Fruit fly (Drosophila melanogaster) whole organism, wandering third instar larva: ENCODE results near the gene otu.

ENCODE experiments used
- CG32264 ChIP-seq: fragments of 200-800 bp; sonication (Bioruptor generic); optimal IDR thresholded peaks from 2 replicates; lab custom pipeline; 2016; ENCODE audit warnings: missing biosample characterization, missing genetic modification characterization
- CG9705 ChIP-seq: fragments of 200-800 bp; sonication (Bioruptor generic); optimal IDR thresholded peaks from 2 replicates; lab custom pipeline; 2018; ENCODE audit warnings: missing biosample characterization, mild to moderate bottlenecking, missing genetic modification characterization
- CrebA ChIP-seq: fragments of 200-800 bp; sonication (Bioruptor generic); optimal IDR thresholded peaks from 2 replicates; lab custom pipeline; 2016; ENCODE audit warnings: missing biosample characterization, mild to moderate bottlenecking, missing genetic modification characterization, borderline replicate concordance
- Dfd ChIP-seq: fragments of >200 bp; optimal IDR thresholded peaks from 2 replicates; lab custom pipeline; 2017; ENCODE audit warnings: missing biosample characterization, missing genetic modification characterization
- Dif ChIP-seq: fragments of 200-275, 200-300 bp; sonication (Bioruptor generic); optimal IDR thresholded peaks from 2 replicates; lab custom pipeline; 2018; ENCODE audit warnings: missing biosample characterization, missing genetic modification characterization; ENCODE audit not compliant: partially characterized antibody
- GATAd ChIP-seq: sonication (Bioruptor generic); optimal IDR thresholded peaks from 2 replicates; lab custom pipeline; 2016; ENCODE audit warnings: missing biosample characterization, missing genetic modification characterization
- HLH106 ChIP-seq: fragments of 200-800 bp; optimal IDR thresholded peaks from 3 replicates; lab custom pipeline; 2019; ENCODE audit warnings: missing biosample characterization, mild to moderate bottlenecking, missing genetic modification characterization, moderate library complexity
- Hnf4 ChIP-seq: fragments of 200-800 bp; sonication (Bioruptor generic); optimal IDR thresholded peaks from 2 replicates; lab custom pipeline; 2016; ENCODE audit warnings: missing biosample characterization, mild to moderate bottlenecking, missing genetic modification characterization
- Hr78 ChIP-seq: fragments of >200 bp; optimal IDR thresholded peaks from 2 replicates; lab custom pipeline; 2017; ENCODE audit warnings: missing biosample characterization, missing genetic modification characterization
- Hr83 ChIP-seq: fragments of 200-300 bp; sonication (Bioruptor generic); optimal IDR thresholded peaks from 2 replicates; lab custom pipeline; 2016; ENCODE audit warnings: missing biosample characterization, mild to moderate bottlenecking, missing genetic modification characterization, moderate library complexity; ENCODE audit not compliant: poor library complexity, severe bottlenecking
- Mio ChIP-seq: sonication (Bioruptor generic); optimal IDR thresholded peaks from 2 replicates; lab custom pipeline; 2016; ENCODE audit warnings: missing biosample characterization, missing genetic modification characterization
- Myc ChIP-seq: fragments of >200 bp; optimal IDR thresholded peaks from 2 replicates; lab custom pipeline; 2017
- OdsH ChIP-seq: fragments of 200-800 bp; sonication (Bioruptor generic); optimal IDR thresholded peaks from 2 replicates; lab custom pipeline; 2016; ENCODE audit warnings: missing biosample characterization, mild to moderate bottlenecking, missing genetic modification characterization
- Sp1 ChIP-seq: fragments of 200-800 bp; sonication (Bioruptor generic); optimal IDR thresholded peaks from 3 replicates; lab custom pipeline; 2019; ENCODE audit warnings: missing biosample characterization, mild to moderate bottlenecking, missing genetic modification characterization, moderate library complexity
- Vsx2 ChIP-seq: fragments of 200-300, 225-300 bp; sonication (Bioruptor generic); optimal IDR thresholded peaks from 2 replicates; lab custom pipeline; 2018; ENCODE audit warnings: missing biosample characterization, missing genetic modification characterization; ENCODE audit not compliant: partially characterized antibody
- br ChIP-seq: fragments of 200-800 bp; sonication (Bioruptor generic); optimal IDR thresholded peaks from 2 replicates; lab custom pipeline; 2016; ENCODE audit warnings: missing biosample characterization, missing genetic modification characterization
- brk ChIP-seq: fragments of 200-800 bp; sonication (Bioruptor generic); optimal IDR thresholded peaks from 2 replicates; lab custom pipeline; 2016; ENCODE audit warnings: missing biosample characterization, mild to moderate bottlenecking, missing genetic modification characterization
- dl ChIP-seq, 2 experiments: fragments of 175-275, 200-275 bp in 1 of 2; fragments of 200-275 bp in 1 of 2; sonication (Bioruptor generic); optimal IDR thresholded peaks; lab custom pipeline; 2018; ENCODE audit warnings: mild to moderate bottlenecking in 2 of 2, missing biosample characterization in 2 of 2, missing genetic modification characterization in 2 of 2, moderate library complexity in 2 of 2; ENCODE audit not compliant: partially characterized antibody in 2 of 2, insufficient read depth in 1 of 2
- dmrt93B ChIP-seq: fragments of 200-800 bp; sonication (Bioruptor generic); optimal IDR thresholded peaks from 2 replicates; lab custom pipeline; 2018; ENCODE audit warnings: missing biosample characterization, mild to moderate bottlenecking, missing genetic modification characterization
- dsf ChIP-seq: sonication (Bioruptor generic); optimal IDR thresholded peaks from 2 replicates; lab custom pipeline; 2016; ENCODE audit warnings: missing biosample characterization, missing genetic modification characterization, borderline replicate concordance
- ey ChIP-seq: fragments of 200-800 bp; sonication (Bioruptor generic); optimal IDR thresholded peaks from 2 replicates; lab custom pipeline; 2016; ENCODE audit warnings: missing biosample characterization, missing genetic modification characterization
- foxo ChIP-seq, 2 experiments: fragments of 200-800 bp; sonication (Bioruptor generic); optimal IDR thresholded peaks; 2 replicates in 1 of 2; 3 replicates in 1 of 2; lab custom pipeline; 2016 to 2017; ENCODE audit warnings: missing biosample characterization in 2 of 2, missing genetic modification characterization in 2 of 2
- fru ChIP-seq: fragments of 200-800 bp; sonication (Bioruptor generic); optimal IDR thresholded peaks from 3 replicates; lab custom pipeline; 2016; ENCODE audit warnings: missing biosample characterization, mild to moderate bottlenecking, missing genetic modification characterization
- h ChIP-seq: fragments of 200-800 bp; sonication (Bioruptor generic); optimal IDR thresholded peaks from 3 replicates; lab custom pipeline; 2016; ENCODE audit warnings: missing biosample characterization, mild to moderate bottlenecking, missing genetic modification characterization
- jim ChIP-seq: fragments of 175-275, 200-325 bp; sonication (Bioruptor generic); optimal IDR thresholded peaks from 2 replicates; lab custom pipeline; 2016; ENCODE audit warnings: missing biosample characterization, mild to moderate bottlenecking, missing genetic modification characterization
- lola ChIP-seq: fragments of >200 bp; optimal IDR thresholded peaks from 2 replicates; lab custom pipeline; 2017; ENCODE audit warnings: missing biosample characterization, missing genetic modification characterization
- pan ChIP-seq: fragments of >200 bp; optimal IDR thresholded peaks from 2 replicates; lab custom pipeline; 2017
- psq ChIP-seq: fragments of 200-800 bp; sonication (Bioruptor generic); optimal IDR thresholded peaks from 3 replicates; lab custom pipeline; 2017; ENCODE audit warnings: missing biosample characterization, mild to moderate bottlenecking, missing genetic modification characterization, moderate library complexity
- rgr ChIP-seq: fragments of 200-800 bp; sonication (Bioruptor generic); optimal IDR thresholded peaks from 3 replicates; lab custom pipeline; 2016; ENCODE audit warnings: missing biosample characterization, mild to moderate bottlenecking, missing genetic modification characterization
- sage ChIP-seq: fragments of 200-800 bp; sonication (Bioruptor generic); optimal IDR thresholded peaks from 2 replicates; lab custom pipeline; 2016; ENCODE audit warnings: missing biosample characterization, mild to moderate bottlenecking, missing genetic modification characterization
- usp ChIP-seq: fragments of >200 bp; optimal IDR thresholded peaks from 2 replicates; lab custom pipeline; 2017; ENCODE audit warnings: missing biosample characterization, missing genetic modification characterization
- woc ChIP-seq: sonication (Bioruptor generic); optimal IDR thresholded peaks from 2 replicates; lab custom pipeline; 2016; ENCODE audit warnings: missing biosample characterization, mild to moderate bottlenecking, missing genetic modification characterization

Gene otu

dm6 chrX:8489048-8489447 lies 287 bp downstream of the otu start, which contains the start of gene CG33181:
TSS of gene CG33181 (plus strand) at chrX:8489348.
- TF ChIP-seq dsf (GFP tag; lab: Kevin White, UChicago) (no peak), CG9705 (GFP tag; lab: Kevin White, UChicago) (no peak), Myc (no peak), Hnf4 (GFP tag; lab: Kevin White, UChicago) (no peak), Vsx2 (no peak), foxo (GFP tag; optimal IDR thresholded peaks at IDR 0.05; lab: Kevin White, UChicago) (no peak), ey (no peak), h (no peak), lola (no peak), brk (GFP tag; lab: Kevin White, UChicago) (no peak), jim (GFP tag; lab: Kevin White, UChicago) (no peak), woc (GFP tag; lab: Kevin White, UChicago) (no peak), dl (GFP tag; optimal IDR thresholded peaks at IDR 0.05; lab: Kevin White, UChicago; ENCODE audit: insufficient read depth in 1 of 2, partially characterized antibody in 2 of 2) (no peak)

dm6 chrX:8484778-8485177 lies 4.6 kb downstream of the otu start:
- TF ChIP-seq pan (lab: Kevin White, UChicago) (no peak), HLH106 (no peak), woc (GFP tag; lab: Kevin White, UChicago) (no peak), Vsx2 (no peak), Hr78 (GFP tag; lab: Kevin White, UChicago) (no peak), usp (GFP tag; lab: Kevin White, UChicago) (no peak), dmrt93B (GFP tag; lab: Kevin White, UChicago) (no peak), Mio (GFP tag; lab: Kevin White, UChicago) (no peak), GATAd (GFP tag; lab: Kevin White, UChicago) (no peak), fru (GFP tag; lab: Kevin White, UChicago) (no peak), rgr (GFP tag; lab: Kevin White, UChicago) (no peak), CG32264 (GFP tag; lab: Kevin White, UChicago) (no peak), psq (GFP tag; lab: Kevin White, UChicago) (no peak), OdsH (GFP tag; lab: Kevin White, UChicago) (no peak), br (GFP tag; lab: Kevin White, UChicago) (no peak), sage (GFP tag; lab: Kevin White, UChicago) (no peak)

- TF ChIP-seq h, result no peak
- TF ChIP-seq Dfd (GFP tag; lab: Kevin White, UChicago), result no peak
- no peak for TF ChIP-seq CG32264 (GFP tag; lab: Kevin White, UChicago)
- TF ChIP-seq rgr (GFP tag; lab: Kevin White, UChicago), result no peak
- no peak for TF ChIP-seq dsf (GFP tag; lab: Kevin White, UChicago)
- TF ChIP-seq Vsx2, result no peak
- no peak for TF ChIP-seq brk (GFP tag; lab: Kevin White, UChicago)
- no peak for TF ChIP-seq CG9705 (GFP tag; lab: Kevin White, UChicago)
- TF ChIP-seq psq (GFP tag; lab: Kevin White, UChicago), result no peak
- no peak for TF ChIP-seq br (GFP tag; lab: Kevin White, UChicago)
- no peak for TF ChIP-seq Hnf4 (GFP tag; lab: Kevin White, UChicago)
- no peak for TF ChIP-seq Hr83 (GFP tag; lab: Kevin White, UChicago)
- TF ChIP-seq Sp1 (GFP tag; lab: Kevin White, UChicago), result no peak
Measured at dm6 chrX:8483671-8484070, 5.7 kb downstream of the otu start, which contains the start of gene CG33223. TSS of gene CG33223 (minus strand) at chrX:8483885.

dm6 chrX:8481462-8481861 lies 7.9 kb downstream of the otu start, which contains the start of gene Cp38:
TSS of gene Cp38 (plus strand) at chrX:8481837.
- no peak for TF ChIP-seq woc (GFP tag; lab: Kevin White, UChicago)
- TF ChIP-seq lola, result no peak
- TF ChIP-seq dmrt93B (GFP tag; lab: Kevin White, UChicago), result no peak
- no peak for TF ChIP-seq CrebA (GFP tag; lab: Kevin White, UChicago)
- no peak for TF ChIP-seq pan (lab: Kevin White, UChicago)
- no peak for TF ChIP-seq Dif (GFP tag; lab: Kevin White, UChicago)
- TF ChIP-seq HLH106, result no peak
- TF ChIP-seq br (GFP tag; lab: Kevin White, UChicago), result no peak
- TF ChIP-seq GATAd (GFP tag; lab: Kevin White, UChicago), result no peak
- TF ChIP-seq jim (GFP tag; lab: Kevin White, UChicago), result no peak
